Fruit fly (Drosophila melanogaster): ENCODE results near the gene Hers.

DNA sequence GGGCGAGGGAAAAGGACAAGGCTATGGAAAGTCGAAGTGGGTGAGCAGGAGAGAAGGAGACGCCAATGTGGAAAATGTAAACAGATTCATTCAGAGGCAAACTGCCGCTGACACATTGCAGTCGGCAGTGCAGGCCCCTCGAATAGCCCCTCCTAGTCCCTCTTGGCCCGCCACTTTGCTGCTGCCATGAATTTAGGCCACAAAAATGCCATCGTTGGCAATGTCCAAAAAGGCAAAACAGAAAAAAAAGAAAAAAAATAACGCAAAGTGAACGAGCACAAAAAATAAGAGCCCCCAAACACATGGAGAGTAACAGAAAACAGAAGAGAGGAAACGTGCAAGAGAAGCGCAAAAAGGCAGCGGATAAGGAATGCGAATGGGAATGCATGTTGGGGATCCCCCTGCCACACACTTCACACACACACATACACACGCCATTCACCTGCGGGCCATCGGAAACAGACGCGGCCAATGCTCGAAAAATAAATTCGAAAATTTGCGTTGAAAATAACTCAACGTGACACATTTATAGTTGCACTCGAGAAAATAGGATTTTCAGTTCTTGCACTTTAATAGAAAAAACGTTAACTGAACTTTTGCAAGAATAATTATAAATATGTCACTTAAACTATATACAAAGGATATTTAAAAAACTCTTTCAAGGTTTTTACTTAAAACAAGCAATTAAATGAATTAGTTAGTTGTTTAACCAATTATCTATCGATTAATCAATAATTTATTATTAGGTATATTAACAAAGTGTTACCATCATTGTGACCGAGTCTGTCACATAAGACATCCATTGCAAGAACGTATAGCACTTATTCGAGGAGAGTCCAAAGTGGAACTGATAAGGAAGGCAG lies 12.6 kb downstream of the Hers start:
- no peak for TF ChIP-seq CrebA (GFP tag; optimal IDR thresholded peaks at IDR 0.05; ENCODE audit: borderline replicate concordance)
- TF ChIP-seq pan (optimal IDR thresholded peaks at IDR 0.05), result no peak
- peak; percentile 27 for TF ChIP-seq woc (GFP tag; optimal IDR thresholded peaks at IDR 0.05)
- TF ChIP-seq Hr83 (GFP tag; optimal IDR thresholded peaks at IDR 0.05; ENCODE audit: poor library complexity, severe bottlenecking), result no peak
- no peak for TF ChIP-seq jim (GFP tag; optimal IDR thresholded peaks at IDR 0.05)
- TF ChIP-seq Myc (optimal IDR thresholded peaks at IDR 0.05), result no peak
- TF ChIP-seq HLH106 (tag; optimal IDR thresholded peaks at IDR 0.05), result peak; percentile 6
- no peak for TF ChIP-seq Vsx2 (GFP tag; optimal IDR thresholded peaks at IDR 0.05; ENCODE audit: partially characterized antibody)
- TF ChIP-seq h (GFP tag; optimal IDR thresholded peaks at IDR 0.05), result peak; percentile 38
- no peak for TF ChIP-seq usp (GFP tag; optimal IDR thresholded peaks at IDR 0.05)
